Worm (Caenorhabditis elegans): ENCODE data around the gene F54H12.10.

- no peak for TF ChIP-seq Y22D7AL.16 (tag; optimal IDR thresholded peaks at IDR 0.05)
- TF ChIP-seq dmd-4 (tag; optimal IDR thresholded peaks at IDR 0.05; ENCODE audit: borderline replicate concordance), result no peak
- no peak for TF ChIP-seq F13H6.1 (tag; optimal IDR thresholded peaks at IDR 0.05)
- no peak for TF ChIP-seq pha-4 (tag; optimal IDR thresholded peaks at IDR 0.05)
Observed at ce11 chrIII:7977777-7978176, 19.0 kb upstream of the F54H12.10 start, which contains the start of gene C06G4.4.

Measured in whole organism, late embryonic.